Fruit fly (Drosophila melanogaster) whole organism, embryonic: ENCODE results near the gene nSMase.

Experiments used
- HLH4C ChIP-seq: fragments of 200-800 bp; sonication (Bioruptor generic); IDR thresholded peaks from 3 replicates; pipeline ENCODE4 v1.3.6; 2022; ENCODE audit warnings: missing biosample characterization, missing genetic modification characterization; ENCODE audit not compliant: partially characterized antibody
- gro ChIP-seq: fragments of 200-800 bp; sonication (Bioruptor generic); optimal IDR thresholded peaks from 2 replicates; lab custom pipeline; 2016; ENCODE audit warnings: missing biosample characterization, missing genetic modification characterization
- vvl ChIP-seq: fragments of 200-800 bp; sonication (Bioruptor generic); IDR thresholded peaks from 2 replicates; pipeline ENCODE4 v1.3.6; 2022; ENCODE audit warnings: missing biosample characterization, missing genetic modification characterization

The nSMase gene

DNA sequence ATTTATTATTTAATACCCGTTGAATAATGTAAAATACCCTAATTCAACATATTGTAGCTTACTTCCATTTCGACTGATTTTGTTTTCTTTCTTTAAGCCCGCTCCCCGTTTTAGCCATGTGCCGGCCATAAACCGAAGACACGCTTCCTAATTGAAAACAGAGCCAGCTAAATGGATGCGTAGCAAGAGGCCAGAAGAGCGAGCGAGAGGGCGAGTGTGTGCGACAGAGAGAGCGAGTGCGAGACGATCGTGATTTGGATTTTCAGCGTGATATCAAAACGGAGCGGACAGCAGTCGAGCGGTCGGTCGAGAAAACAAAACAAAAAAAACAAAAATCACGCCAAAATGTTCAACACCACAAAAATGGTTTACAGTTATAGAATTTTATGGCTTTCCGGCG, 47.4 kb downstream of the nSMase start (continued):
- no peak for TF ChIP-seq HLH4C (GFP tag; lab: Robert Waterston, UW)
- peak; percentile 43; the same call in 1 of the 2 replicates for TF ChIP-seq vvl (GFP tag; lab: Robert Waterston, UW)

DNA sequence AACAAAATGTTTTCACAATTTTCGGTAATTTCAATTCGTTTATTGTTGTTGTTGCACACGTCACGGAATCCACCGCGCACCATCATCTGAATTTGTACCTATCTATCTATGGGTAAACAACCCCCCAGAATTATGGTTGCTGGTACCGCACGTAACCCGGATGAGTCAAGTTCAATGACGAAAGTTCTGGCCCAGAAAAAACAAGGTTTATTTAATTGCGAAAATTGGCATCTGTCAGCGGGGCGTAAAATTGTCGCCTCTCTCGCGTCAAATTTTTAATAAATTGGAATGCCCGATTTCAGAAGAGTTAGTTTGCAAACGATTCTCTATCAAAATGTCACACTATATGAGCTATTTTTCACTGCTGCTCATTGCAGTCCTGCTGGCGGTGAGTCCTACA, 49.2 kb downstream of the nSMase start, which contains the start of gene CG34265:
CG34265 (plus strand) TSS at position 301 of the 400 bp plus-strand sequence.
- no peak for TF ChIP-seq gro (GFP tag; lab: Kevin White, UChicago)
- TF ChIP-seq, all 482 proteins: peak for 0
